Worm (Caenorhabditis elegans): Measurements from ENCODE around the gene Y43F8B.19.
A peak's percentile ranks its signal among the peaks of the same experiment; 100 is the strongest.

Y43F8B.19 gene

ce11 chrV:19524569-19524968 lies 12.5 kb upstream of the Y43F8B.19 start:
- TF ChIP-seq lin-13 (GFP tag; optimal IDR thresholded peaks at IDR 0.05) (no peak), lin-39 (tag; optimal IDR thresholded peaks at IDR 0.05) (no peak), blmp-1 (tag; optimal IDR thresholded peaks at IDR 0.05) (peak; percentile 54), mdl-1 (tag; optimal IDR thresholded peaks at IDR 0.05) (peak in 1 of 2 experiments; percentile 76), dsc-1 (tag; optimal IDR thresholded peaks at IDR 0.05) (no peak), snu-23 (GFP tag; optimal IDR thresholded peaks at IDR 0.05) (no peak), unc-98 (GFP tag; IDR thresholded peaks at IDR 0.05) (no peak), pqm-1 (tag; optimal IDR thresholded peaks at IDR 0.05) (no peak), rnt-1 (tag; optimal IDR thresholded peaks at IDR 0.05) (no peak), ama-1 (optimal IDR thresholded peaks at IDR 0.05) (no peak), unc-62 (GFP tag; optimal IDR thresholded peaks at IDR 0.05) (no peak), egl-13 (tag; optimal IDR thresholded peaks at IDR 0.05) (no peak), nhr-90 (tag; optimal IDR thresholded peaks at IDR 0.05; ENCODE audit: poor library complexity) (no peak), tbx-2 (tag; optimal IDR thresholded peaks at IDR 0.05) (no peak), zag-1 (tag; optimal IDR thresholded peaks at IDR 0.05) (no peak), snpc-4 (tag; optimal IDR thresholded peaks at IDR 0.05) (no peak), lin-14 (GFP tag; optimal IDR thresholded peaks at IDR 0.05) (peak; percentile 67), irx-1 (tag; optimal IDR thresholded peaks at IDR 0.05) (no peak), lin-35 (GFP tag; optimal IDR thresholded peaks at IDR 0.05) (peak in 1 of 2 experiments; percentile 5), unc-86 (tag; optimal IDR thresholded peaks at IDR 0.05) (no peak), unc-30 (tag; optimal IDR thresholded peaks at IDR 0.05) (no peak), nhr-47 (tag; optimal IDR thresholded peaks at IDR 0.05) (peak; percentile 19), lsy-2 (tag; optimal IDR thresholded peaks at IDR 0.05) (no peak), fkh-8 (tag; optimal IDR thresholded peaks at IDR 0.05) (peak; percentile 43), elt-3 (tag; optimal IDR thresholded peaks at IDR 0.05) (no peak), ceh-8 (GFP tag; optimal IDR thresholded peaks at IDR 0.05) (no peak), fkh-4 (tag; optimal IDR thresholded peaks at IDR 0.05; ENCODE audit: borderline replicate concordance) (no peak), mep-1 (tag; optimal IDR thresholded peaks at IDR 0.05) (no peak), mef-2 (tag; optimal IDR thresholded peaks at IDR 0.05) (no peak), mab-9 (GFP tag; IDR thresholded peaks at IDR 0.05) (no peak), ceh-82 (tag; optimal IDR thresholded peaks at IDR 0.05) (no peak), zip-4 (GFP tag; optimal IDR thresholded peaks at IDR 0.05) (no peak), nhr-20 (tag; optimal IDR thresholded peaks at IDR 0.05) (peak; percentile 23), nhr-71 (tag; optimal IDR thresholded peaks at IDR 0.05) (peak; percentile 59), nhr-77 (tag; optimal IDR thresholded peaks at IDR 0.05) (no peak), sup-37 (GFP tag; optimal IDR thresholded peaks at IDR 0.05) (no peak), nhr-85 (tag) (no peak), ceh-88 (GFP tag; IDR thresholded peaks at IDR 0.05) (no peak), grh-1 (GFP tag; IDR thresholded peaks at IDR 0.05) (no peak), sptf-1 (tag; optimal IDR thresholded peaks at IDR 0.05) (no peak), hpl-2 (GFP tag; optimal IDR thresholded peaks at IDR 0.05) (no peak), aly-2 (tag; optimal IDR thresholded peaks at IDR 0.05) (no peak), nhr-28 (tag; optimal IDR thresholded peaks at IDR 0.05) (no peak), nhr-84 (tag; optimal IDR thresholded peaks at IDR 0.05) (no peak), hlh-4 (tag; optimal IDR thresholded peaks at IDR 0.05) (no peak), nhr-76 (tag; optimal IDR thresholded peaks at IDR 0.05) (no peak), nhr-19 (GFP tag; conservative IDR thresholded peaks at IDR 0.05) (peak; percentile 39), C16A3.4 (tag; optimal IDR thresholded peaks at IDR 0.05) (no peak), ztf-4 (tag; optimal IDR thresholded peaks at IDR 0.05) (no peak), fos-1 (tag; optimal IDR thresholded peaks at IDR 0.05) (no peak), ces-1 (GFP tag; optimal IDR thresholded peaks at IDR 0.05) (no peak), ztf-11 (tag; optimal IDR thresholded peaks at IDR 0.05) (no peak), unc-130 (tag; optimal IDR thresholded peaks at IDR 0.05) (no peak), ets-5 (GFP tag; IDR thresholded peaks at IDR 0.05) (no peak), tlp-1 (tag; optimal IDR thresholded peaks at IDR 0.05) (no peak)
